Fruit fly (Drosophila melanogaster): Measurements from ENCODE around the gene CG43155.

Gene CG43155

dm6 chrX:11454189-11454882, 5.2 kb upstream of the CG43155 start, which contains the start of the genes Evi5 and HP5 (continued):
- TF ChIP-seq schlank (tag; optimal IDR thresholded peaks at IDR 0.05) = no peak

- TF ChIP-seq wek (GFP tag; optimal IDR thresholded peaks at IDR 0.05) (no peak), caup (GFP tag; optimal IDR thresholded peaks at IDR 0.05; ENCODE audit: severe bottlenecking) (no peak), CG5953 (GFP tag; IDR thresholded peaks at IDR 0.05) (no peak), CG17829 (tag; optimal IDR thresholded peaks at IDR 0.05) (no peak), phol (tag; optimal IDR thresholded peaks at IDR 0.05) (no peak), H2.0 (GFP tag; IDR thresholded peaks at IDR 0.05) (no peak), CG10959 (GFP tag; IDR thresholded peaks at IDR 0.05) (no peak), CG31441 (GFP tag; IDR thresholded peaks at IDR 0.05) (no peak), bab2 (GFP tag; optimal IDR thresholded peaks at IDR 0.05) (no peak), CG3726 (GFP tag; IDR thresholded peaks at IDR 0.05) (no peak), Asciz (GFP tag; optimal IDR thresholded peaks at IDR 0.05) (no peak)
Observed at dm6 chrX:11457149-11457548, 2.4 kb upstream of the CG43155 start.

- no peak for TF ChIP-seq crp (GFP tag; optimal IDR thresholded peaks at IDR 0.05)
- peak; percentile 1 for TF ChIP-seq CG12769 (tag; optimal IDR thresholded peaks at IDR 0.05)
- peak; percentile 13 for TF ChIP-seq abd-A (tag; optimal IDR thresholded peaks at IDR 0.05)
- 0 out of 4 replicates have a peak, but pooled peaks have one; percentile 23 for TF ChIP-seq chinmo (GFP tag; IDR thresholded peaks at IDR 0.05; ENCODE audit: partially characterized antibody)
- no peak for TF ChIP-seq btn (GFP tag; optimal IDR thresholded peaks at IDR 0.05)
- peak; percentile 64 for TF ChIP-seq cwo (GFP tag; optimal IDR thresholded peaks at IDR 0.05)
- no peak for TF ChIP-seq YL-1 (GFP tag; optimal IDR thresholded peaks at IDR 0.05)
- no peak for TF ChIP-seq CG14014 (GFP tag; IDR thresholded peaks at IDR 0.05)
- peak; percentile 67; the same call in 2 of the 3 replicates for TF ChIP-seq sr (GFP tag; IDR thresholded peaks at IDR 0.05)
- peak; percentile 23; the same call in 1 of the 3 replicates for TF ChIP-seq so (GFP tag; IDR thresholded peaks at IDR 0.05)
- TF ChIP-seq sd (tag; optimal IDR thresholded peaks at IDR 0.05) = peak; percentile 65
Observed at dm6 chrX:11464047-11464446, 4.5 kb downstream of the CG43155 start.

- TF ChIP-seq CG1832 (GFP tag; optimal IDR thresholded peaks at IDR 0.05) = no peak
- TF ChIP-seq caup (GFP tag; optimal IDR thresholded peaks at IDR 0.05; ENCODE audit: severe bottlenecking) = no peak
- TF ChIP-seq cg (GFP tag; optimal IDR thresholded peaks at IDR 0.05) = no peak
- TF ChIP-seq Neu2 (GFP tag; optimal IDR thresholded peaks at IDR 0.05; ENCODE audit: borderline replicate concordance) = no peak
- TF ChIP-seq CG32767 (GFP tag; IDR thresholded peaks at IDR 0.05) = no peak
- TF ChIP-seq CG10959 (GFP tag; IDR thresholded peaks at IDR 0.05) = no peak
- no peak for TF ChIP-seq pzg (GFP tag; optimal IDR thresholded peaks at IDR 0.05)
- no peak for TF ChIP-seq CG15479 (GFP tag; optimal IDR thresholded peaks at IDR 0.05)
- no peak for TF ChIP-seq sens-2 (GFP tag; IDR thresholded peaks at IDR 0.05)
- no peak for TF ChIP-seq Camta (GFP tag; optimal IDR thresholded peaks at IDR 0.05)
- TF ChIP-seq p53 (GFP tag; optimal IDR thresholded peaks at IDR 0.05) = no peak
- TF ChIP-seq Poxn (GFP tag; IDR thresholded peaks at IDR 0.05) = no peak
- no peak for TF ChIP-seq Ravus (GFP tag; IDR thresholded peaks at IDR 0.05)
- no peak for TF ChIP-seq CkIIα-i1 (GFP tag; IDR thresholded peaks at IDR 0.05)
- no peak for TF ChIP-seq NFAT (GFP tag; IDR thresholded peaks at IDR 0.05)
- no peak for TF ChIP-seq CG13424 (tag; optimal IDR thresholded peaks at IDR 0.05)
- no peak for TF ChIP-seq unpg (GFP tag; optimal IDR thresholded peaks at IDR 0.05)
- TF ChIP-seq CG8290 (GFP tag; optimal IDR thresholded peaks at IDR 0.05) = no peak
- peak in 1 of 2 experiments; percentile 25 for TF ChIP-seq CG8290 (tag; optimal IDR thresholded peaks at IDR 0.05)
- no peak for TF ChIP-seq fd96Cb (tag; optimal IDR thresholded peaks at IDR 0.05)
- TF ChIP-seq ato (GFP tag; IDR thresholded peaks at IDR 0.05; ENCODE audit: partially characterized antibody) = no peak
- TF ChIP-seq esg (GFP tag; conservative IDR thresholded peaks at IDR 0.05) = 0 out of 2 replicates have a peak, but pooled peaks have one; percentile 22
- TF ChIP-seq CG2116 (GFP tag; optimal IDR thresholded peaks at IDR 0.05) = no peak
- no peak for TF ChIP-seq CG16863 (GFP tag; optimal IDR thresholded peaks at IDR 0.05)
- TF ChIP-seq ci (GFP tag; IDR thresholded peaks at IDR 0.05) = peak; percentile 62; the same call in 2 of the 3 replicates
Observed at dm6 chrX:11466757-11467156, 7.2 kb downstream of the CG43155 start.
